Worm (Caenorhabditis elegans): ENCODE measurements around the gene srh-82.

srh-82 gene

DNA sequence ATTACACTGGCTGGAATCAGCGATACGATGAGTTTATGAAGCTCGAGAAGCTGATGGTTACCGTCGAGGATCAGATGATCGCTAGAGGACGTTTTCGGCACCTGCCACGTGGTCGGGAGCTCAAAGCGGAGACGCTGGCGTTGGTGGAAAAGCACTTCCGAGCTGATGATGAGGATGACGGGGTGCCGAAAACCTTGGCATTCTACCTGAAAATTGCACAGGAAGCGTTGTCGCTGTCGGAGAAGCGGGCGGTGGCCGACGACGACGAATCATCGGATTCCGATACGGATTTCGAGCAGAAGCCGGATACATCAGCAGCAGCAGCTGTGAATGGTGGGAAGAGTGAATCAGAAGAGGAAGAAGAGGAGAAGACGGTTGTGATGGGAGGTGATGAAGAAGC lies 49.9 kb downstream of the srh-82 start (continued):
- no peak for TF ChIP-seq hlh-12 (tag; optimal IDR thresholded peaks at IDR 0.05)

All from whole organism, young adult.